Fruit fly (Drosophila melanogaster): ENCODE results near the gene Oat.

Gene Oat

DNA sequence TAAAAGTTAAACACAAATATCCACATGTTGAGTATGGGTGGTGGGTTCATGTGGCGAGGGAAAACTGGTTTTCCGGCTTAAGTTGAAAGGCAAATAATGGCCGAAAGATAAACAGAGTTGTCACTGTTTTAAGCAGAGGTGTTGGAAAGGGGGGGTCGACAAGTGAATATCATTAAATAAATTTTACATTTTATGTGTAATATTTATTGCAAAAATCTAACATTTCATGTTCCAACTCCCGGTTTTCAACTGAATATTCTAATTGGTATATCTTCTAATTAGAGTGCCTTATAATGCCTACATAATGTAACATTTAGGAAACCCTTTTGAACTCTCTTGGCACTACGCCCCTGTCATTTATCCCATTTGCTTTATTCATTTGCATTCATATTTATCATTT, 6.3 kb upstream of the Oat start (continued):
- TF ChIP-seq gce (GFP tag; IDR thresholded peaks at IDR 0.05) (peak; percentile 47; the same call in 1 of the 3 replicates), C15 (GFP tag; IDR thresholded peaks at IDR 0.05) (no peak), CG17361 (GFP tag; IDR thresholded peaks at IDR 0.05) (peak; percentile 76), CG2889 (GFP tag; IDR thresholded peaks at IDR 0.05) (no peak), mld (GFP tag; IDR thresholded peaks at IDR 0.05; ENCODE audit: partially characterized antibody) (no peak), Fer1 (GFP tag; optimal IDR thresholded peaks at IDR 0.05) (no peak), Optix (GFP tag; IDR thresholded peaks at IDR 0.05) (no peak), CG3163 (GFP tag; optimal IDR thresholded peaks at IDR 0.05) (no peak), Dip2 (GFP tag; IDR thresholded peaks at IDR 0.05) (no peak), CG7357 (GFP tag; IDR thresholded peaks at IDR 0.05) (no peak), crc (GFP tag; optimal IDR thresholded peaks at IDR 0.05) (no peak), danr (GFP tag; IDR thresholded peaks at IDR 0.05) (no peak), fd64A (GFP tag; optimal IDR thresholded peaks at IDR 0.05) (peak; percentile 46), jing (GFP tag; optimal IDR thresholded peaks at IDR 0.05) (no peak), Doc2 (GFP tag; IDR thresholded peaks at IDR 0.05) (no peak), da (GFP tag; optimal IDR thresholded peaks at IDR 0.05) (no peak), fru (optimal IDR thresholded peaks at IDR 0.05) (no peak), Asciz (GFP tag; optimal IDR thresholded peaks at IDR 0.05) (peak; percentile 73), Max (GFP tag; optimal IDR thresholded peaks at IDR 0.05) (no peak), CG17568 (GFP tag; optimal IDR thresholded peaks at IDR 0.05) (peak; percentile 44), CG1024 (GFP tag; IDR thresholded peaks at IDR 0.05) (no peak), mam (GFP tag; optimal IDR thresholded peaks at IDR 0.05) (no peak), Spps (tag; optimal IDR thresholded peaks at IDR 0.05) (peak; percentile 30), HLH54F (GFP tag; optimal IDR thresholded peaks at IDR 0.05) (no peak), CG9727 (GFP tag; optimal IDR thresholded peaks at IDR 0.05) (peak; percentile 67), Taf1 (GFP tag; IDR thresholded peaks at IDR 0.05) (no peak), ac (GFP tag; optimal IDR thresholded peaks at IDR 0.05) (peak; percentile 14), CG17912 (GFP tag; optimal IDR thresholded peaks at IDR 0.05) (no peak), CG4730 (GFP tag; IDR thresholded peaks at IDR 0.05) (no peak), CG3281 (GFP tag; optimal IDR thresholded peaks at IDR 0.05) (peak; percentile 51), CG8388 (GFP tag; optimal IDR thresholded peaks at IDR 0.05) (peak; percentile 32), CG18262 (tag; optimal IDR thresholded peaks at IDR 0.05) (peak; percentile 75), ato (GFP tag; IDR thresholded peaks at IDR 0.05; ENCODE audit: partially characterized antibody) (no peak), CG6175 (GFP tag; IDR thresholded peaks at IDR 0.05) (no peak), NFAT (GFP tag; IDR thresholded peaks at IDR 0.05) (no peak), bcd (GFP tag; optimal IDR thresholded peaks at IDR 0.05) (peak; percentile 50), CG7745 (tag; optimal IDR thresholded peaks at IDR 0.05) (no peak), cwo (GFP tag; optimal IDR thresholded peaks at IDR 0.05) (no peak), Xbp1 (GFP tag; optimal IDR thresholded peaks at IDR 0.05) (peak; percentile 27), CG16863 (GFP tag; optimal IDR thresholded peaks at IDR 0.05) (no peak), org-1 (GFP tag; optimal IDR thresholded peaks at IDR 0.05) (peak; percentile 47), sima (GFP tag; optimal IDR thresholded peaks at IDR 0.05) (no peak), CG13894 (tag; optimal IDR thresholded peaks at IDR 0.05) (no peak), mirr (GFP tag; optimal IDR thresholded peaks at IDR 0.05) (no peak), ci (GFP tag; IDR thresholded peaks at IDR 0.05) (peak; percentile 69; the same call in 2 of the 3 replicates), CG13287 (GFP tag; IDR thresholded peaks at IDR 0.05; ENCODE audit: partially characterized antibody) (no peak), Xrp1 (GFP tag; IDR thresholded peaks at IDR 0.05) (peak; percentile 70), chm (GFP tag; IDR thresholded peaks at IDR 0.05) (0 out of 2 replicates have a peak, but pooled peaks have one; percentile 27), CG2116 (GFP tag; optimal IDR thresholded peaks at IDR 0.05) (no peak), D19B (GFP tag; optimal IDR thresholded peaks at IDR 0.05) (no peak), zf30C (GFP tag; optimal IDR thresholded peaks at IDR 0.05) (no peak), Atf3 (GFP tag; optimal IDR thresholded peaks at IDR 0.05) (no peak), CG30020 (tag; optimal IDR thresholded peaks at IDR 0.05) (peak; percentile 13)

Measured in whole organism, embryonic.